Fruit fly (Drosophila melanogaster): Measurements from ENCODE around the gene Sptz.

dm6 chr3R:11393896-11394295 is 28.0 kb upstream of the Sptz start:
- TF ChIP-seq Mnt (GFP tag; optimal IDR thresholded peaks at IDR 0.05) (no peak), cic (GFP tag; optimal IDR thresholded peaks at IDR 0.05) (no peak), CG14711 (tag; optimal IDR thresholded peaks at IDR 0.05) (no peak), bab1 (GFP tag; optimal IDR thresholded peaks at IDR 0.05) (no peak), CG33017 (tag; optimal IDR thresholded peaks at IDR 0.05) (no peak), toe (GFP tag; optimal IDR thresholded peaks at IDR 0.05) (no peak), CG12768 (GFP tag; optimal IDR thresholded peaks at IDR 0.05) (no peak), Clk (GFP tag; optimal IDR thresholded peaks at IDR 0.05) (no peak)
